Worm (Caenorhabditis elegans): ENCODE measurements around the gene D1014.13.
A peak's percentile ranks its signal among the peaks of the same experiment; 100 is the strongest.

The D1014.13 gene

ce11 chrV:8114542-8114941 is 30.9 kb upstream of the D1014.13 start:
- TF ChIP-seq fkh-2 (tag; optimal IDR thresholded peaks at IDR 0.05): no peak
- no peak for TF ChIP-seq R02D3.7 (tag; optimal IDR thresholded peaks at IDR 0.05)
- no peak for TF ChIP-seq ztf-11 (tag; optimal IDR thresholded peaks at IDR 0.05)
- TF ChIP-seq pha-4 (tag; optimal IDR thresholded peaks at IDR 0.05): no peak
- no peak for TF ChIP-seq elt-2 (tag; optimal IDR thresholded peaks at IDR 0.05)
- no peak for TF ChIP-seq aly-2 (tag; optimal IDR thresholded peaks at IDR 0.05)
- TF ChIP-seq lin-39 (tag; optimal IDR thresholded peaks at IDR 0.05): no peak
- no peak for TF ChIP-seq ceh-82 (tag; optimal IDR thresholded peaks at IDR 0.05)
- TF ChIP-seq elt-3 (tag; optimal IDR thresholded peaks at IDR 0.05): no peak
- no peak for TF ChIP-seq ztf-4 (tag; optimal IDR thresholded peaks at IDR 0.05)

ce11 chrV:8117964-8118363 is 27.5 kb upstream of the D1014.13 start, which contains the start of gene D1014.7:
Gene D1014.7 (plus strand): TSS chrV:8118264.
- TF ChIP-seq elt-1 (tag; optimal IDR thresholded peaks at IDR 0.05): no peak
- no peak for TF ChIP-seq ceh-9 (tag; optimal IDR thresholded peaks at IDR 0.05)
- no peak for TF ChIP-seq nhr-77 (tag; optimal IDR thresholded peaks at IDR 0.05)
- no peak for TF ChIP-seq nhr-12 (tag; optimal IDR thresholded peaks at IDR 0.05)
- TF ChIP-seq daf-12 (tag; optimal IDR thresholded peaks at IDR 0.05): no peak
- no peak for TF ChIP-seq unc-62 (GFP tag; optimal IDR thresholded peaks at IDR 0.05)
- no peak for TF ChIP-seq nhr-76 (tag; optimal IDR thresholded peaks at IDR 0.05)
- TF ChIP-seq R02D3.7 (tag; optimal IDR thresholded peaks at IDR 0.05): no peak
- TF ChIP-seq nhr-43 (tag; optimal IDR thresholded peaks at IDR 0.05; ENCODE audit: poor library complexity, severe bottlenecking): no peak
- TF ChIP-seq fkh-10 (GFP tag; optimal IDR thresholded peaks at IDR 0.05): no peak
- no peak for TF ChIP-seq ztf-4 (tag; optimal IDR thresholded peaks at IDR 0.05)
- TF ChIP-seq ztf-11 (tag; optimal IDR thresholded peaks at IDR 0.05): no peak
- TF ChIP-seq elt-3 (tag; optimal IDR thresholded peaks at IDR 0.05): no peak
- no peak for TF ChIP-seq snpc-4 (tag; optimal IDR thresholded peaks at IDR 0.05)
- TF ChIP-seq skn-1 (tag; optimal IDR thresholded peaks at IDR 0.05): no peak
- no peak for TF ChIP-seq lsy-12 (tag; optimal IDR thresholded peaks at IDR 0.05)
- TF ChIP-seq mml-1 (tag; optimal IDR thresholded peaks at IDR 0.05): no peak
- no peak for TF ChIP-seq pha-4 (tag; optimal IDR thresholded peaks at IDR 0.05)
- no peak for TF ChIP-seq nhr-67 (tag; optimal IDR thresholded peaks at IDR 0.05)

- no peak for TF ChIP-seq ama-1 (optimal IDR thresholded peaks at IDR 0.05)
- no peak for TF ChIP-seq fkh-2 (tag; optimal IDR thresholded peaks at IDR 0.05)
- TF ChIP-seq ZK546.5 (tag; optimal IDR thresholded peaks at IDR 0.05): no peak
These were observed 24.6 kb upstream of the D1014.13 start, which contains the start of gene D1014.6 for ce11 chrV:8120868-8121267. Gene D1014.6 (plus strand): TSS chrV:8121168.

ce11 chrV:8123384-8123783 is 22.0 kb upstream of the D1014.13 start, which contains the start of gene D1014.5:
Gene D1014.5 (plus strand): TSS chrV:8123684.
- TF ChIP-seq aly-2 (tag; optimal IDR thresholded peaks at IDR 0.05) (no peak), mdl-1 (tag; optimal IDR thresholded peaks at IDR 0.05) (no peak), fkh-10 (GFP tag; optimal IDR thresholded peaks at IDR 0.05) (no peak), mml-1 (tag; optimal IDR thresholded peaks at IDR 0.05) (no peak), zag-1 (tag; optimal IDR thresholded peaks at IDR 0.05) (no peak), ceh-28 (tag; optimal IDR thresholded peaks at IDR 0.05) (no peak), ama-1 (optimal IDR thresholded peaks at IDR 0.05) (no peak)

ce11 chrV:8129252-8129651 is 16.2 kb upstream of the D1014.13 start, which contains the start of gene spr-1:
Gene spr-1 (minus strand): TSS chrV:8129352.
- peak; percentile 40 for TF ChIP-seq nhr-25 (tag; optimal IDR thresholded peaks at IDR 0.05)
- TF ChIP-seq elt-2 (tag; optimal IDR thresholded peaks at IDR 0.05): no peak

ce11 chrV:8129719-8130118 is 15.7 kb upstream of the D1014.13 start:
- TF ChIP-seq ztf-11 (tag; optimal IDR thresholded peaks at IDR 0.05) (no peak), ceh-82 (tag; optimal IDR thresholded peaks at IDR 0.05) (no peak), R02D3.7 (tag; optimal IDR thresholded peaks at IDR 0.05) (peak; percentile 58), skn-1 (tag; optimal IDR thresholded peaks at IDR 0.05) (peak; percentile 3), unc-39 (tag; optimal IDR thresholded peaks at IDR 0.05) (no peak), nhr-43 (tag; optimal IDR thresholded peaks at IDR 0.05; ENCODE audit: poor library complexity, severe bottlenecking) (peak; percentile 3), eor-1 (tag; optimal IDR thresholded peaks at IDR 0.05) (no peak)

All from whole organism, L3 larva.